Worm (Caenorhabditis elegans) whole organism, midembryonic: ENCODE measurements around the gene C14A4.7.

Experiments
- T22C8.4 ChIP-seq: fragments of 200-800 bp; sonication (Bioruptor generic); IDR thresholded peaks from 2 replicates; pipeline ENCODE4 v1.3.6; 2022; ENCODE audit warnings: missing genetic modification characterization, missing compliant biosample characterization
- cog-1 ChIP-seq: sonication (generic microtip); optimal IDR thresholded peaks from 2 replicates; lab custom pipeline; 2016; ENCODE audit warnings: missing genetic modification characterization, missing compliant biosample characterization
- flt-1 ChIP-seq: fragments of 200-800 bp; sonication (Bioruptor generic); IDR thresholded peaks from 2 replicates; pipeline ENCODE4 v1.3.6; 2022; ENCODE audit warnings: missing genetic modification characterization, missing compliant biosample characterization
- klf-2 ChIP-seq: fragments of 200-800 bp; sonication (Bioruptor generic); conservative IDR thresholded peaks from 2 replicates; pipeline ENCODE4 v1.3.6; 2022; ENCODE audit warnings: missing genetic modification reagents, missing genetic modification characterization, missing compliant biosample characterization
- med-1 ChIP-seq: sonication (generic microtip); optimal IDR thresholded peaks from 2 replicates; lab custom pipeline; 2017; ENCODE audit warnings: missing genetic modification characterization, mild to moderate bottlenecking, missing compliant biosample characterization, antibody characterized with exemption, missing genetic modification reagents; ENCODE audit not compliant: insufficient read depth
- ref-1 ChIP-seq: fragments of 200-800 bp; sonication (Bioruptor generic); conservative IDR thresholded peaks from 2 replicates; pipeline ENCODE4 v1.3.6; 2022; ENCODE audit warnings: missing genetic modification reagents, missing genetic modification characterization, missing compliant biosample characterization
- tab-1 ChIP-seq: fragments of 200-800 bp; sonication (Bioruptor generic); IDR thresholded peaks from 2 replicates; pipeline ENCODE4 v1.3.6; 2022; ENCODE audit warnings: missing genetic modification characterization, missing compliant biosample characterization
- ztf-23 ChIP-seq: fragments of 200-800 bp; sonication (Bioruptor generic); IDR thresholded peaks from 2 replicates; pipeline ENCODE4 v1.3.6; 2022; ENCODE audit warnings: missing genetic modification reagents, missing genetic modification characterization, missing compliant biosample characterization
- ztf-29 ChIP-seq: fragments of 200-800 bp; sonication (Bioruptor generic); IDR thresholded peaks from 2 replicates; pipeline ENCODE4 v1.3.6; 2022; ENCODE audit warnings: missing genetic modification reagents, missing genetic modification characterization, missing compliant biosample characterization

Gene C14A4.7

DNA sequence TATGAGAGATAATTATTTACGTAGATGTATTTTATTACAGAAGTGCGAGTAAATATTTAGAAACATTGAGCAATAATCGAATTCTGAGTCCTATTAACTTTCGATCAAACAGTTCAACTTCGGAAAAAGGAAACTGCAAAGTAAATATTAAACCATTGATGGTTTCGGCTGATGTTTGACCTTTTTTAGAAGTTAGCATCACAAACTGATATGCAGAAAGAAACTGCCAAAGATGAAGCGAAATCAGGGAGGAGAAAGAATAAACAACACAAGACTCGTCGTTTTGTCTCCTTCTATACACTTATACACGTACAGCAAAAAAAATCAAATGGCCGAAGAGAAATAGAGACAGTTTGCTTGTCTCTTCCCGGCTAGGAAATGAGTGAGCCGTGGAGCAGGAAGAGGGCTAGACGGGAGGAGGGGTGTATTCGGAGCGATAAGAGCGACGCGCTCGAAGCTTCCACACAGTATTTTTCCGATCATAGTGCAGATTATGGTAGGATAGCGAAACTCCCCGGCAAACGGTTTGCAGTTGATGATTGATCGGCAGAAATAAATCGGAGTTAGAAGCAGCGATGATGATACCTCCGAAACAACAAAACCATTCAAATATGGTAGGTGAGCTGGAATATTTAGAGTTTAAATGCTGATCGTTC is 39.7 kb downstream of the C14A4.7 start:
- TF ChIP-seq ztf-29 (GFP tag; lab: Robert Waterston, UW) = no peak
- TF ChIP-seq tab-1 (GFP tag; lab: Robert Waterston, UW) = no peak
- TF ChIP-seq klf-2 = no peak
- no peak for TF ChIP-seq ref-1
- no peak for TF ChIP-seq cog-1 (tag; lab: Kevin White, UChicago)
- no peak for TF ChIP-seq ztf-23
- no peak for TF ChIP-seq med-1
- no peak for TF ChIP-seq flt-1 (GFP tag; lab: Robert Waterston, UW)
- TF ChIP-seq T22C8.4 = no peak

DNA sequence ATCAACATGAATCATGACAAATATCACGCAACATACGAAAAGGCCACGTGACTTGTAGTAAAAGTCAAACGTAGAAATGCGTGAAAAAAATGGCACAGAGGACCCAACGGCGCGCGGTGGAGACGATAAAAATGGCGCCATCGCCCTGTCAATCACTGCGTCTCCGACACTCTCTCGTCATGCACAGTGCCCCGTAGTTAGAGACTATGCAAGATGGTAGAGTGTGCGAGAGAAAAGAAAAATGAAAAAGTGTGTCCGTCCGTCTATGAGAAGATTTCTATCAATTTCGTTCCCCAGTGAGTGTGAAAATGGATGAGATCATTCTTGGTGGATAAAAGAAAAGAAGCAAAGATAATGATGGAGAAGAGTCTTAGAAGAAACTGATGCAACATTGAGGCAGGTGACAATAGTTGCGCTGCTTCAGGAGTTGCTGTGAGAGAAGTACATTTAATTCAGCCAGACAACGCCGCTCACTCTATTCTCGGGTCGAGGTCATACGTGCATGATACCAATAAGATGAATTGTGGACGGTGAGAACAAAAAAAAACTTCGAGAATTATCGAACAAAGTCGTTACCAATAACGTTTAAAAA is 40.8 kb downstream of the C14A4.7 start:
- TF ChIP-seq ztf-23 (no peak), flt-1 (GFP tag; lab: Robert Waterston, UW) (0 out of 2 replicates have a peak, but pooled peaks have one; percentile 6)

DNA sequence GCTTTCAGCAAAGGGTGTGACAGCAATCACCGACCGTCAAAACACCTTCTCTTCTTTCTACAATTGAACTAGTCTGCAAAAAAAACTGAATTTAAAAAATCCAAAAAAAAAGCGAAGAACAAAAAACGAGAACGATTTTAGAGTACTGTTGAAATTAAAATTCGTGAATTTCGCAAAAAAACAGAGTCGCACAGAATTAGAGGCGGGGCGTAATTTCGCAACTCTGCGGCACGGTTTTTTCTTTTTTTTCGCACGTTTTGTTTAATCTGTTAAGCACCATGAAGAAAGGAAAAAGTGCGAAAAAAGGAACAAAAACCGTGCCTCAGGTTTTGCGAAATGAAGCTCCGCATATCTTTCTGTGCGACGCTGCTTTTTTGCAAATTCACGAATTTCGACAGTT is 41.4 kb downstream of the C14A4.7 start, which contains the start of gene mnk-1:
mnk-1 (minus strand) TSS at position 73 of the 400 bp plus-strand sequence.
- TF ChIP-seq med-1 (no peak), klf-2 (no peak), T22C8.4 (no peak), ztf-29 (GFP tag; lab: Robert Waterston, UW) (no peak), tab-1 (GFP tag; lab: Robert Waterston, UW) (no peak), ref-1 (no peak), cog-1 (tag; lab: Kevin White, UChicago) (no peak), ztf-23 (no peak), flt-1 (GFP tag; lab: Robert Waterston, UW) (no peak)

ce11 chrII:10554046-10554399 is 42.3 kb downstream of the C14A4.7 start:
- TF ChIP-seq ztf-29 (GFP tag; lab: Robert Waterston, UW) (no peak), ztf-23 (no peak), flt-1 (GFP tag; lab: Robert Waterston, UW) (0 out of 2 replicates have a peak, but pooled peaks have one; percentile 31), ref-1 (no peak), cog-1 (tag; lab: Kevin White, UChicago) (no peak), klf-2 (no peak), T22C8.4 (no peak), med-1 (no peak), tab-1 (GFP tag; lab: Robert Waterston, UW) (no peak)

DNA sequence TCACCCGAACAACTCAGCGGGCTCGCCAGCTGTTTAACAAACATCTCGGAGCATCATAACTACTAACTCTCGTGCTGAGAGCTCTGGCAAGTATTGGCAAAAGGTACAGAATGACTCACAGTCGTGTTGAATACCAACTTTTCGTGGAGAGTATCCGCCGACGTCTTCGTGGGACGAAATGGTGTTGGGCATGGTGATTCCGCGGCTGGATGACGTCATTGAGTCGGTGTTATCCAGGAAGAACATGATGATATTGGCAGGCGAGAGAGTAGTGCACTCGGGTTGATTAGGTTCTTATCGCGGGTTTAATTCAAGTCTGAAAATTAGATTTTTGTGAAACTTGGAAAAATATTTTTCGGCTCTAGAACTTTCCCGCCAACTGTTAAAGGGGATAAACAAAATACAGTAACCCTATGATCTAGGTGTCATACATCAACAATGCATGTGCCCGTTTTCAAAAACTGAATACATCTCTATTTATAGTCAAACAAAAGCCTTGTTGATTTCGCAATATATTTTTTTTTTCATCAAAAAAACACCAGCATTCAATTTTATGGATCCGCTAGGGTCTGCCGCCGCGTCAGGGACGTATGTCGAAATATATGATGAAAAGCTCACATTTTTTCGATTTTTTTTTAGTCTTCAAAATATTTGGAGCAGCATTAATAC is 42.9 kb downstream of the C14A4.7 start:
- TF ChIP-seq klf-2 = no peak
- 0 out of 2 replicates have a peak, but pooled peaks have one; percentile 28 for TF ChIP-seq tab-1 (GFP tag; lab: Robert Waterston, UW)

DNA sequence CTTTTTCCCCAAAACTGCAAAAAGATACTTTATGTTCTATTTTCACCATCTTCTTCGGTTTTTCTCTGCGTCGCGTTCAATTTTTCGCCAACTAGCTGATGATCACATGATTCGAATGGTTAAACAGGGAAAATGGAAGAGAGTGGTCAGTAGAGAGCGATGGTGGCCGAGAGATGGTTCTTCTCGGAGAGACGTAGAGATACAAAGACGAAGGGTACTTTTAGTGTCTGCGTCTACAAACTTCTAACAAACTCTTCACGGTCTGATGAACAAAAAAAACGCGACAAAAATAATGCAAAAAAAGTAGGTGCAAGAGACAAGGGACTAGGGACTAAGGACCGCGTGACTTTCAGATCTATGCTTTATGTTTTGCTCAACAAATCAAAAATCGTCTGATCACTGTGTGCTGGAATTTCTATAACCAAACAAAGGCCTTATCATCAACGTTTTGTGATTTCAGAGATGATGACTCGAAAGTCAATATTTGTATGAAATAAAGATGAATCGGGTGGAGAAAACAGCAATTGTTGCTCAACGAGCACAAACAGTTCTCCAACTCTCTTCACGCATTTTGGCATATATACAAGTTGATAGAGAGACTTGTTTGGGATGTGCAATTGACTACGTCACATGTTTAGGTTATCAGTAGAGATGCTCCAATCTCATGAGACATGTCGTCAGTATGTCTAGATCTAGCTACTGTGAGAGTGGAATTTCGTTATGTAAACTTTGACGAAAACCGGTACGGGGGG is 44.2 kb downstream of the C14A4.7 start:
- TF ChIP-seq T22C8.4 = no peak
- peak; percentile 16 for TF ChIP-seq cog-1 (tag; lab: Kevin White, UChicago)
- TF ChIP-seq tab-1 (GFP tag; lab: Robert Waterston, UW) = no peak
- TF ChIP-seq med-1 = no peak
- TF ChIP-seq ztf-23 = 0 out of 2 replicates have a peak, but pooled peaks have one; percentile 57

- TF ChIP-seq tab-1 (GFP tag; lab: Robert Waterston, UW) (no peak), cog-1 (tag; lab: Kevin White, UChicago) (no peak), ztf-29 (GFP tag; lab: Robert Waterston, UW) (no peak), med-1 (no peak)
Measured at ce11 chrII:10550872-10551647, 45.3 kb downstream of the C14A4.7 start.

ce11 chrII:10550173-10550572 is 46.2 kb downstream of the C14A4.7 start:
- TF ChIP-seq T22C8.4 = no peak
- TF ChIP-seq ref-1 = no peak
- TF ChIP-seq klf-2 = no peak
- TF ChIP-seq med-1 = no peak
- no peak for TF ChIP-seq flt-1 (GFP tag; lab: Robert Waterston, UW)
- TF ChIP-seq ztf-29 (GFP tag; lab: Robert Waterston, UW) = no peak
- no peak for TF ChIP-seq cog-1 (tag; lab: Kevin White, UChicago)
- TF ChIP-seq ztf-23 = no peak
- no peak for TF ChIP-seq tab-1 (GFP tag; lab: Robert Waterston, UW)

ce11 chrII:10548778-10549671 is 47.3 kb downstream of the C14A4.7 start:
- TF ChIP-seq T22C8.4 (no peak), ztf-29 (GFP tag; lab: Robert Waterston, UW) (peak; percentile 85), tab-1 (GFP tag; lab: Robert Waterston, UW) (no peak), ztf-23 (peak; percentile 71; the same call in 1 of the 2 replicates), flt-1 (GFP tag; lab: Robert Waterston, UW) (peak; percentile 80)
